Worm (Caenorhabditis elegans): ENCODE data around the gene nft-1.

- TF ChIP-seq unc-62 (GFP tag; optimal IDR thresholded peaks at IDR 0.05) (no peak), nhr-12 (tag; optimal IDR thresholded peaks at IDR 0.05) (no peak), F13H6.1 (tag; optimal IDR thresholded peaks at IDR 0.05) (no peak), aly-2 (tag; optimal IDR thresholded peaks at IDR 0.05) (no peak), lin-39 (tag; optimal IDR thresholded peaks at IDR 0.05) (no peak), ztf-4 (tag; optimal IDR thresholded peaks at IDR 0.05) (no peak), nhr-23 (tag; optimal IDR thresholded peaks at IDR 0.05) (no peak), snpc-4 (tag; optimal IDR thresholded peaks at IDR 0.05) (no peak), nhr-77 (tag; optimal IDR thresholded peaks at IDR 0.05) (no peak), peb-1 (tag; optimal IDR thresholded peaks at IDR 0.05) (no peak), nhr-10 (tag; optimal IDR thresholded peaks at IDR 0.05) (no peak), dmd-4 (tag; optimal IDR thresholded peaks at IDR 0.05) (no peak), fos-1 (tag; optimal IDR thresholded peaks at IDR 0.05) (no peak)
Observed at ce11 chrIII:11900022-11900421, 23.7 kb upstream of the nft-1 start.
